Fruit fly (Drosophila melanogaster): Measurements from ENCODE around the gene CG32199.

Gene CG32199

DNA sequence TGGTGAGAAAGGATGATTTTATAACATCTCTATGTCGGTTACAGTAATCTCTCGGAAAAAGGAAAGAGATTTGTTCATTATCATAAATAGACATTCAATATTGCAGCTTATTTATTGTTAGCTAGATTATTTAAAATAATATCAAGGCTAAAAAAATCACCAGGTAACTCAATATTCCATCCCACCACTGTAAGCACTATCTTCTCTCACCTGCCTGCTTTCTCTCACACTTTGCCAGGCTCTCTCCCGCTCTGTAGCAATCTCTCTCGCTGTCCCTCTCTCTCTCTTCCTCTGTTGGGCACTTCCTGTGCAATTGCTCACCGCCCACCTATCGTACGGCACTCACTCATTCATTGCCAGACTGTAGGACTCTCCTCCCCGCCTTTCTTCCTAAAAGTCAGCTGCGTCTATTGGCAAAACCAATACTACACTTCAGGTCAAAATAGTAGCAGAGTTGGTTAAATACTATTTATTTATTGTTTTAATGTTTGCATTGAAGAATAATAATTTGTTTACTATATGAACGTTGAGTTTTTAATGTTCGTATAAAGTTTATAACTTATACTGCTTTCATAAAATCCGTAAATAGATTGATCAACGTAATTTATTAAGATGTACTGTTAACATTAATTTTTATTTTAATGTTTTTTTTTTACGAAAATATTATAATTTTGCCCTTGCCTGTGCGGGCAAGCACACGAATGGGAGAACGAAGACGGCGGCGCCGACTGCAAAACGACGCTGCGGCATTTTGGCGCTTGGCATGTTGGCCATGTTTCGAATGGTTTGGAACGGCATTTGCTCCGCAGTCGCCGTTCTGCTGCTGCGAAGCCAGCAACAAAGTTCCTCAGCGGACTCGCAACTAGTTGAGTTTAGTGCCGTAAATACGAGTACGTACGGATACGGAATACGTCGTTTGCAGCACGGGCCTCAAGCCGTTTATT lies 29.2 kb downstream of the CG32199 start (continued):
- TF ChIP-seq Atf-2 (GFP tag; optimal IDR thresholded peaks at IDR 0.05) (peak; percentile 87), Eip74EF (GFP tag; optimal IDR thresholded peaks at IDR 0.05) (peak in 1 of 2 experiments; percentile 93), ara (GFP tag; IDR thresholded peaks at IDR 0.05) (peak; percentile 95), CG15073 (GFP tag; optimal IDR thresholded peaks at IDR 0.05) (peak; percentile 97), CG31441 (GFP tag; IDR thresholded peaks at IDR 0.05) (peak; percentile 97), fu2 (GFP tag; optimal IDR thresholded peaks at IDR 0.05) (peak; percentile 95), CG15269 (tag; optimal IDR thresholded peaks at IDR 0.05) (peak; percentile 95), CG10274 (GFP tag; optimal IDR thresholded peaks at IDR 0.05) (peak; percentile 68), CG2120 (GFP tag; optimal IDR thresholded peaks at IDR 0.05) (peak; percentile 99), CG8944 (GFP tag; optimal IDR thresholded peaks at IDR 0.05) (peak; percentile 91), Dll (GFP tag; IDR thresholded peaks at IDR 0.05; ENCODE audit: partially characterized antibody) (no peak), scrt (GFP tag; optimal IDR thresholded peaks at IDR 0.05) (peak; percentile 82), CG8478 (optimal IDR thresholded peaks at IDR 0.05) (no peak), pfk (GFP tag; optimal IDR thresholded peaks at IDR 0.05) (no peak), Mad (GFP tag; optimal IDR thresholded peaks at IDR 0.05) (peak; percentile 89), rib (GFP tag; IDR thresholded peaks at IDR 0.05) (peak; percentile 98), CG9215 (GFP tag; IDR thresholded peaks at IDR 0.05) (peak; percentile 96), CG7839 (tag; optimal IDR thresholded peaks at IDR 0.05) (peak; percentile 92), Chrac-16 (GFP tag; optimal IDR thresholded peaks at IDR 0.05) (peak; percentile 94), CrebB (tag; optimal IDR thresholded peaks at IDR 0.05) (peak; percentile 94), Dp (GFP tag; optimal IDR thresholded peaks at IDR 0.05) (peak; percentile 0), Kr (GFP tag; optimal IDR thresholded peaks at IDR 0.05) (no peak), CG3726 (GFP tag; IDR thresholded peaks at IDR 0.05) (peak; percentile 96), otp (GFP tag; IDR thresholded peaks at IDR 0.05) (peak; percentile 94), sim (GFP tag; IDR thresholded peaks at IDR 0.05) (peak; percentile 92), Oli (tag; optimal IDR thresholded peaks at IDR 0.05) (peak; percentile 87), ham (GFP tag; IDR thresholded peaks at IDR 0.05) (peak; percentile 89; the same call in 1 of the 2 replicates), pum (GFP tag; optimal IDR thresholded peaks at IDR 0.05) (peak; percentile 78), CG17568 (GFP tag; optimal IDR thresholded peaks at IDR 0.05) (peak; percentile 77), pita (GFP tag; optimal IDR thresholded peaks at IDR 0.05) (no peak), HLH4C (GFP tag; IDR thresholded peaks at IDR 0.05; ENCODE audit: partially characterized antibody) (no peak), CG6654 (GFP tag; optimal IDR thresholded peaks at IDR 0.05) (peak; percentile 75), Hsf (GFP tag; optimal IDR thresholded peaks at IDR 0.05) (peak; percentile 96), sens (GFP tag) (peak; percentile 98), CG16863 (GFP tag; optimal IDR thresholded peaks at IDR 0.05) (peak; percentile 91), NC2α (GFP tag; optimal IDR thresholded peaks at IDR 0.05) (peak; percentile 82), ATbp (GFP tag; optimal IDR thresholded peaks at IDR 0.05) (peak; percentile 78), bbx (GFP tag; IDR thresholded peaks at IDR 0.05; ENCODE audit: partially characterized antibody) (no peak), TFAM (GFP tag; optimal IDR thresholded peaks at IDR 0.05) (peak; percentile 53), CG3847 (GFP tag; IDR thresholded peaks at IDR 0.05) (peak; percentile 98), eve (GFP tag; optimal IDR thresholded peaks at IDR 0.05) (peak in 1 of 2 experiments; percentile 92), dmrt99B (tag; optimal IDR thresholded peaks at IDR 0.05) (peak; percentile 93), CG15011 (GFP tag; optimal IDR thresholded peaks at IDR 0.05) (peak; percentile 83), CG13123 (GFP tag; optimal IDR thresholded peaks at IDR 0.05) (peak; percentile 68), so (GFP tag; IDR thresholded peaks at IDR 0.05) (peak; percentile 95), NC2β (GFP tag; optimal IDR thresholded peaks at IDR 0.05) (peak; percentile 87), CG10209 (GFP tag; optimal IDR thresholded peaks at IDR 0.05) (peak; percentile 89), CG16815 (GFP tag; optimal IDR thresholded peaks at IDR 0.05) (peak; percentile 87), fd64A (GFP tag; optimal IDR thresholded peaks at IDR 0.05) (peak; percentile 53)

Measured in whole organism, embryonic.